Worm (Caenorhabditis elegans) whole organism, young adult: Measurements from ENCODE around the gene uroc-1.
A peak's percentile ranks its signal among the peaks of the same experiment; 100 is the strongest.

Source experiments
- B0035.1 ChIP-seq: sonication (generic microtip); optimal IDR thresholded peaks from 2 replicates; lab custom pipeline; 2016; ENCODE audit warnings: missing genetic modification characterization, mild to moderate bottlenecking, missing compliant biosample characterization, missing genotype, missing genetic modification reagents
- B0261.1 ChIP-seq: sonication (generic microtip); optimal IDR thresholded peaks from 2 replicates; lab custom pipeline; 2016; ENCODE audit warnings: mild to moderate bottlenecking, missing genetic modification characterization, moderate library complexity, missing compliant biosample characterization
- B0336.3 ChIP-seq: fragments of 200-800 bp; sonication (Bioruptor generic); IDR thresholded peaks from 2 replicates; pipeline ENCODE4 v1.3.6; 2022; ENCODE audit warnings: missing genetic modification characterization, missing compliant biosample characterization
- F39B2.1 ChIP-seq: fragments of 200-800 bp; sonication (Bioruptor generic); IDR thresholded peaks from 2 replicates; pipeline ENCODE4 v1.3.6; 2022; ENCODE audit warnings: missing genetic modification reagents, missing genetic modification characterization, missing compliant biosample characterization
- F49E8.2 ChIP-seq: sonication (generic microtip); optimal IDR thresholded peaks from 3 replicates; lab custom pipeline; 2017; ENCODE audit warnings: missing genetic modification characterization, mild to moderate bottlenecking, missing compliant biosample characterization, antibody characterized with exemption, moderate library complexity; ENCODE audit not compliant: insufficient read depth
- F52B5.7 ChIP-seq: sonication (generic microtip); optimal IDR thresholded peaks from 2 replicates; lab custom pipeline; 2016; ENCODE audit warnings: mild to moderate bottlenecking, missing genetic modification characterization, missing compliant biosample characterization
- F57C9.4 ChIP-seq: sonication (generic microtip); optimal IDR thresholded peaks from 2 replicates; lab custom pipeline; 2017; ENCODE audit warnings: mild to moderate bottlenecking, missing genetic modification characterization, missing compliant biosample characterization
- K11D2.4 ChIP-seq: fragments of 200-800 bp; sonication (Bioruptor generic); IDR thresholded peaks from 2 replicates; pipeline ENCODE4 v1.3.6; 2022; ENCODE audit warnings: missing genetic modification reagents, missing genetic modification characterization, missing compliant biosample characterization
- K12H6.12 ChIP-seq: fragments of 200-800 bp; sonication (Bioruptor generic); optimal IDR thresholded peaks from 2 replicates; lab custom pipeline; 2018; ENCODE audit warnings: mild to moderate bottlenecking, missing genetic modification characterization, missing compliant biosample characterization
- T07F8.4 ChIP-seq: sonication (generic microtip); optimal IDR thresholded peaks from 2 replicates; lab custom pipeline; 2016; ENCODE audit warnings: mild to moderate bottlenecking, missing genetic modification characterization, moderate library complexity, missing compliant biosample characterization
- Y53G8AR.9 ChIP-seq: fragments of 200-800 bp; sonication (Bioruptor generic); conservative IDR thresholded peaks from 2 replicates; pipeline ENCODE4 v1.3.6; 2022; ENCODE audit warnings: missing genetic modification reagents, missing genetic modification characterization, missing compliant biosample characterization
- Y95B8A.8 ChIP-seq: fragments of 200-800 bp; sonication (Bioruptor generic); IDR thresholded peaks from 2 replicates; pipeline ENCODE4 v1.3.6; 2022; ENCODE audit warnings: missing genetic modification reagents, missing genetic modification characterization, missing compliant biosample characterization
- ama-1 ChIP-seq, 3 experiments: fragments of 150-350 bp in 1 of 3; sonication (generic microtip) in 2 of 3; optimal IDR thresholded peaks; 2 replicates each; lab custom pipeline; 2014 to 2018; ENCODE audit warnings: missing biosample characterization in 2 of 3, missing genetic modification characterization in 2 of 3, missing genetic modification reagents in 2 of 3
- athp-1 ChIP-seq: sonication (generic microtip); optimal IDR thresholded peaks from 2 replicates; lab custom pipeline; 2017; ENCODE audit warnings: mild to moderate bottlenecking, missing genetic modification characterization, missing compliant biosample characterization
- ccch-3 ChIP-seq: fragments of 200-800 bp; sonication (Bioruptor generic); optimal IDR thresholded peaks from 2 replicates; lab custom pipeline; 2018; ENCODE audit warnings: mild to moderate bottlenecking, missing genetic modification characterization, missing compliant biosample characterization
- chd-7 ChIP-seq: sonication (generic microtip); optimal IDR thresholded peaks from 2 replicates; lab custom pipeline; 2016; ENCODE audit warnings: mild to moderate bottlenecking, missing genetic modification characterization, moderate library complexity, missing compliant biosample characterization
- egrh-3 ChIP-seq: fragments of 200-800 bp; sonication (Bioruptor generic); IDR thresholded peaks from 2 replicates; pipeline ENCODE4 v1.3.6; 2022; ENCODE audit warnings: missing genetic modification reagents, missing genetic modification characterization, missing compliant biosample characterization
- ekl-4 ChIP-seq: fragments of 200-800 bp; sonication (Bioruptor generic); IDR thresholded peaks from 2 replicates; pipeline ENCODE4 v1.3.6; 2022; ENCODE audit warnings: missing genetic modification reagents, missing genetic modification characterization, missing compliant biosample characterization
- ets-4 ChIP-seq: fragments of 200-800 bp; sonication (Bioruptor generic); optimal IDR thresholded peaks from 2 replicates; lab custom pipeline; 2018; ENCODE audit warnings: mild to moderate bottlenecking, missing genetic modification characterization, missing compliant biosample characterization
- gei-17 ChIP-seq: fragments of 200-800 bp; sonication (Bioruptor generic); optimal IDR thresholded peaks from 2 replicates; lab custom pipeline; 2018; ENCODE audit warnings: mild to moderate bottlenecking, missing genetic modification characterization, missing compliant biosample characterization
- hlh-12 ChIP-seq: sonication (generic microtip); optimal IDR thresholded peaks from 2 replicates; lab custom pipeline; 2016; ENCODE audit warnings: missing genetic modification characterization, missing compliant biosample characterization
- hlh-26 ChIP-seq: fragments of 200-800 bp; sonication (Bioruptor generic); conservative IDR thresholded peaks from 2 replicates; pipeline ENCODE4 v1.3.6; 2022; ENCODE audit warnings: missing genetic modification reagents, missing genetic modification characterization, missing compliant biosample characterization
- hmg-1.2 ChIP-seq: fragments of 200-800 bp; sonication (Bioruptor generic); IDR thresholded peaks from 2 replicates; pipeline ENCODE4 v1.3.6; 2022; ENCODE audit warnings: missing genetic modification reagents, missing genetic modification characterization, missing compliant biosample characterization
- hmg-20 ChIP-seq: fragments of 200-800 bp; sonication (Bioruptor generic); IDR thresholded peaks from 2 replicates; pipeline ENCODE4 v1.3.6; 2022; ENCODE audit warnings: missing genetic modification reagents, missing genetic modification characterization, missing compliant biosample characterization
- lag-1 ChIP-seq: fragments of 200-800 bp; sonication (Bioruptor generic); IDR thresholded peaks from 2 replicates; pipeline ENCODE4 v1.3.6; 2022; ENCODE audit warnings: missing genetic modification reagents, missing genetic modification characterization, missing compliant biosample characterization
- lin-35 ChIP-seq, 3 experiments: fragments of 150-350 bp in 2 of 3; sonication (generic microtip) in 1 of 3; optimal IDR thresholded peaks; 2 replicates each; lab custom pipeline; 2014 to 2018; ENCODE audit warnings: missing biosample characterization in 3 of 3, missing genetic modification characterization in 3 of 3, missing genetic modification reagents in 3 of 3
- lin-54 ChIP-seq: fragments of 200-800 bp; sonication (Bioruptor generic); optimal IDR thresholded peaks from 2 replicates; lab custom pipeline; 2018; ENCODE audit warnings: mild to moderate bottlenecking, missing genetic modification characterization, missing compliant biosample characterization
- lir-1 ChIP-seq: fragments of 200-800 bp; sonication (Bioruptor generic); conservative IDR thresholded peaks from 2 replicates; pipeline ENCODE4 v1.3.6; 2022; ENCODE audit warnings: missing genetic modification reagents, missing genetic modification characterization, missing compliant biosample characterization
- madf-3 ChIP-seq: fragments of 200-800 bp; sonication (Bioruptor generic); IDR thresholded peaks from 2 replicates; pipeline ENCODE4 v1.3.6; 2022; ENCODE audit warnings: missing genetic modification reagents, missing genetic modification characterization, missing compliant biosample characterization
- madf-6 ChIP-seq: fragments of 200-800 bp; sonication (Bioruptor generic); IDR thresholded peaks from 2 replicates; pipeline ENCODE4 v1.3.6; 2022; ENCODE audit warnings: missing genetic modification reagents, missing genetic modification characterization, missing compliant biosample characterization
- mcd-1 ChIP-seq: fragments of 200-800 bp; sonication (Bioruptor generic); IDR thresholded peaks from 2 replicates; pipeline ENCODE4 v1.3.6; 2022; ENCODE audit warnings: missing genetic modification reagents, missing genetic modification characterization, missing compliant biosample characterization
- mel-28 ChIP-seq: sonication (generic microtip); optimal IDR thresholded peaks from 2 replicates; lab custom pipeline; 2016; ENCODE audit warnings: borderline replicate concordance, mild to moderate bottlenecking, missing genetic modification characterization, missing compliant biosample characterization
- mes-4 ChIP-seq: sonication (generic microtip); optimal IDR thresholded peaks from 2 replicates; lab custom pipeline; 2016; ENCODE audit warnings: missing genotype, missing genetic modification characterization, missing compliant biosample characterization
- nhr-27 ChIP-seq: fragments of 200-800 bp; sonication (Bioruptor generic); optimal IDR thresholded peaks from 2 replicates; lab custom pipeline; 2018; ENCODE audit warnings: mild to moderate bottlenecking, missing genetic modification characterization, moderate library complexity, missing compliant biosample characterization
- nhr-80 ChIP-seq: sonication (generic microtip); optimal IDR thresholded peaks from 2 replicates; lab custom pipeline; 2016; ENCODE audit warnings: missing genetic modification characterization, missing compliant biosample characterization
- repo-1 ChIP-seq: sonication (generic microtip); optimal IDR thresholded peaks from 2 replicates; lab custom pipeline; 2017; ENCODE audit warnings: mild to moderate bottlenecking, missing genetic modification characterization, missing compliant biosample characterization
- rpc-1 ChIP-seq, 2 experiments: fragments of 150-350 bp in 1 of 2; sonication (generic microtip) in 1 of 2; optimal IDR thresholded peaks; 2 replicates each; lab custom pipeline; 2014 to 2018; ENCODE audit warnings: missing biosample characterization in 1 of 2, missing genetic modification characterization in 1 of 2, missing genetic modification reagents in 1 of 2, missing genotype in 1 of 2
- sea-2 ChIP-seq: fragments of 200-800 bp; sonication (Bioruptor generic); IDR thresholded peaks from 2 replicates; pipeline ENCODE4 v1.3.6; 2022; ENCODE audit warnings: missing genetic modification characterization, missing compliant biosample characterization
- snpc-1.3 ChIP-seq: sonication (generic microtip); optimal IDR thresholded peaks from 2 replicates; lab custom pipeline; 2017; ENCODE audit warnings: missing genetic modification characterization, mild to moderate bottlenecking, missing compliant biosample characterization, antibody characterized with exemption, moderate library complexity, missing genotype, missing genetic modification reagents; ENCODE audit not compliant: insufficient read depth
- snpc-4 ChIP-seq, 5 experiments: fragments of 150-350 bp in 1 of 5; sonication (generic microtip) in 4 of 5; optimal IDR thresholded peaks; 2 replicates each; lab custom pipeline; 2014 to 2018; ENCODE audit warnings: missing genetic modification characterization in 5 of 5, missing biosample characterization in 3 of 5, antibody characterized with exemption in 2 of 5, mild to moderate bottlenecking in 2 of 5, missing compliant biosample characterization in 2 of 5, missing genotype in 2 of 5, moderate library complexity in 2 of 5, missing genetic modification reagents in 1 of 5
- somi-1 ChIP-seq: fragments of 200-800 bp; sonication (Bioruptor generic); optimal IDR thresholded peaks from 2 replicates; lab custom pipeline; 2018; ENCODE audit warnings: mild to moderate bottlenecking, missing genetic modification characterization, missing compliant biosample characterization
- sptf-2 ChIP-seq: fragments of 200-800 bp; sonication (Bioruptor generic); optimal IDR thresholded peaks from 2 replicates; lab custom pipeline; 2018; ENCODE audit warnings: mild to moderate bottlenecking, missing genetic modification characterization, missing compliant biosample characterization
- zim-3 ChIP-seq: sonication (generic microtip); optimal IDR thresholded peaks from 2 replicates; lab custom pipeline; 2017; ENCODE audit warnings: mild to moderate bottlenecking, missing genetic modification characterization, moderate library complexity, missing compliant biosample characterization
- ztf-22 ChIP-seq: fragments of 200-800 bp; sonication (Bioruptor generic); optimal IDR thresholded peaks from 2 replicates; lab custom pipeline; 2018; ENCODE audit warnings: mild to moderate bottlenecking, missing genetic modification characterization, moderate library complexity, missing compliant biosample characterization
- ztf-25 ChIP-seq: fragments of 200-800 bp; sonication (Bioruptor generic); IDR thresholded peaks from 2 replicates; pipeline ENCODE4 v1.3.6; 2022; ENCODE audit warnings: missing genetic modification reagents, missing genetic modification characterization, missing compliant biosample characterization
- ztf-26 ChIP-seq: sonication (generic microtip); optimal IDR thresholded peaks from 2 replicates; lab custom pipeline; 2017; ENCODE audit warnings: missing genetic modification characterization, missing compliant biosample characterization

The uroc-1 gene

ce11 chrIV:16503590-16504217, 38.8 kb downstream of the uroc-1 start (continued):
- TF ChIP-seq lin-54 (GFP tag; lab: Kevin White, UChicago) (peak; percentile 78), hmg-20 (GFP tag; lab: Robert Waterston, UW) (peak; percentile 51; the same call in 1 of the 2 replicates), snpc-1.3 (tag; lab: Kevin White, UChicago) (peak; percentile 96), B0336.3 (GFP tag; lab: Robert Waterston, UW) (peak; percentile 65), F52B5.7 (tag; lab: Kevin White, UChicago) (peak; percentile 84), egrh-3 (GFP tag; lab: Robert Waterston, UW) (no peak), ztf-26 (tag; lab: Kevin White, UChicago) (no peak), lin-35 (GFP tag; optimal IDR thresholded peaks at IDR 0.05; lab: Kevin White, UChicago) (peak in 1 of 3 experiments; percentile 59), rpc-1 (optimal IDR thresholded peaks at IDR 0.05; lab: Kevin White, UChicago) (peak; percentile 78), rpc-1 (tag; optimal IDR thresholded peaks at IDR 0.05; lab: Kevin White, UChicago) (peak; percentile 99), B0035.1 (tag; lab: Kevin White, UChicago) (peak; percentile 39), ama-1 (optimal IDR thresholded peaks at IDR 0.05; lab: Kevin White, UChicago) (no peak), ama-1 (GFP tag; optimal IDR thresholded peaks at IDR 0.05; lab: Kevin White, UChicago) (peak; percentile 69 to 72), ccch-3 (no peak), madf-6 (GFP tag; lab: Robert Waterston, UW) (peak; percentile 77), mcd-1 (GFP tag; lab: Robert Waterston, UW) (peak; percentile 65), somi-1 (GFP tag; lab: Kevin White, UChicago) (peak; percentile 26), ekl-4 (GFP tag; lab: Robert Waterston, UW) (peak; percentile 90), B0261.1 (tag; lab: Kevin White, UChicago) (peak; percentile 79), nhr-80 (tag; lab: Kevin White, UChicago) (peak; percentile 3), T07F8.4 (tag; lab: Kevin White, UChicago) (peak; percentile 55), hmg-1.2 (GFP tag; lab: Robert Waterston, UW) (peak; percentile 78), gei-17 (GFP tag; lab: Kevin White, UChicago) (no peak), nhr-27 (tag; lab: Kevin White, UChicago) (no peak), F39B2.1 (GFP tag; lab: Robert Waterston, UW) (peak; percentile 65; the same call in 1 of the 2 replicates), hlh-26 (GFP tag; lab: Robert Waterston, UW) (no peak), ets-4 (GFP tag; lab: Kevin White, UChicago) (no peak), hlh-12 (tag; lab: Kevin White, UChicago) (no peak), Y95B8A.8 (GFP tag; lab: Robert Waterston, UW) (peak; percentile 86), F57C9.4 (tag; lab: Kevin White, UChicago) (no peak), lag-1 (GFP tag; lab: Robert Waterston, UW) (0 out of 2 replicates have a peak, but pooled peaks have one; percentile 58), sptf-2 (GFP tag; lab: Kevin White, UChicago) (peak; percentile 88), madf-3 (GFP tag; lab: Robert Waterston, UW) (peak; percentile 90), lir-1 (peak; percentile 17; the same call in 1 of the 2 replicates), ztf-22 (GFP tag; lab: Kevin White, UChicago) (peak; percentile 55), K12H6.12 (peak; percentile 33), sea-2 (GFP tag; lab: Robert Waterston, UW) (0 out of 2 replicates have a peak, but pooled peaks have one; percentile 38), repo-1 (no peak), mes-4 (tag; lab: Kevin White, UChicago) (peak; percentile 86), athp-1 (tag; lab: Kevin White, UChicago) (peak; percentile 86), mel-28 (tag; lab: Kevin White, UChicago) (no peak), zim-3 (tag; lab: Kevin White, UChicago) (peak; percentile 49), ztf-25 (GFP tag; lab: Robert Waterston, UW) (peak; percentile 92), K11D2.4 (GFP tag; lab: Robert Waterston, UW) (no peak), Y53G8AR.9 (GFP tag; lab: Robert Waterston, UW) (peak; percentile 80), F49E8.2 (tag; lab: Kevin White, UChicago) (peak; percentile 67), chd-7 (tag; lab: Kevin White, UChicago) (peak; percentile 74), snpc-4 (GFP tag; optimal IDR thresholded peaks at IDR 0.05; lab: Kevin White, UChicago) (peak; percentile 93), snpc-4 (tag; optimal IDR thresholded peaks at IDR 0.05; lab: Kevin White, UChicago) (peak in 3 of 4 experiments; percentile 95 to 98 (median 96))
